Worm (Caenorhabditis elegans) whole organism, early embryonic: ENCODE results near the gene C05D12.5.

ENCODE experiments used
- flt-1 ChIP-seq: fragments of 200-800 bp; sonication (Bioruptor generic); IDR thresholded peaks from 2 replicates; pipeline ENCODE4 v1.3.6; 2022; ENCODE audit warnings: missing genetic modification characterization, missing compliant biosample characterization
- scrt-1 ChIP-seq: fragments of 200-800 bp; sonication (Bioruptor generic); IDR thresholded peaks from 2 replicates; pipeline ENCODE4 v1.3.6; 2022; ENCODE audit warnings: missing genetic modification characterization, missing compliant biosample characterization

DNA sequence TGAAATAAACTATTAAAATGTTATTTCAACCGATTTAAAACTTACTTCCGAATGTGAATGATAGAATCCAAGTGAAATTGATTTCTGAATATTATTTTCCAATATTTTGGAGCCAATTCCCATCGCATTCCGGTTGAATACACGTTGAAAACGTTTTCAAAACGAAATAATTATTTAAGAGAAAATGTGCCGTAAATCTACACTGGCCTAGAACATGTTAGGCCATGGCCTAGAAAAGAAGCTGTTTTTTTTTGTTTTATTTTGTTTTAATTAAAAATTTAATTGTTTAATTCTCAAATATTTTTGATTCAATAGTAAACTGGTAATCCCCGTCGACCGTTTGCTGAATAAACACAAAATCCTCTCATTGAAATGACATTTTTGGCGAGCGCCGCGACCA, 29.9 kb downstream of the C05D12.5 start:
- no peak for TF ChIP-seq scrt-1
- no peak for TF ChIP-seq flt-1 (GFP tag; lab: Robert Waterston, UW)
